Fruit fly (Drosophila melanogaster): ENCODE measurements around the gene Tsp86D.
A peak's percentile ranks its signal among the peaks of the same experiment; 100 is the strongest.

The Tsp86D gene

dm6 chr3R:10872148-10872783 is 3.8 kb downstream of the Tsp86D start, which contains the start of gene Fdh (continued):
- TF ChIP-seq CG2120 (GFP tag; optimal IDR thresholded peaks at IDR 0.05) (peak; percentile 46), Med (GFP tag) (peak; percentile 91), CG6254 (GFP tag; optimal IDR thresholded peaks at IDR 0.05) (peak; percentile 32), chn (GFP tag; optimal IDR thresholded peaks at IDR 0.05) (peak; percentile 1), CG18599 (GFP tag; optimal IDR thresholded peaks at IDR 0.05) (peak; percentile 55), Hsf (GFP tag; optimal IDR thresholded peaks at IDR 0.05) (peak; percentile 38), CG32532 (GFP tag; IDR thresholded peaks at IDR 0.05) (peak; percentile 57; the same call in 1 of the 2 replicates), Atf-2 (GFP tag; optimal IDR thresholded peaks at IDR 0.05) (no peak), croc (GFP tag; conservative IDR thresholded peaks at IDR 0.05) (no peak; the same call in 2 of the 3 replicates), Aef1 (GFP tag; IDR thresholded peaks at IDR 0.05) (no peak), CG13287 (GFP tag; IDR thresholded peaks at IDR 0.05; ENCODE audit: partially characterized antibody) (peak; percentile 13; the same call in 1 of the 2 replicates), esg (GFP tag; conservative IDR thresholded peaks at IDR 0.05) (no peak), Fer3 (tag; optimal IDR thresholded peaks at IDR 0.05) (peak; percentile 69), Spps (tag; optimal IDR thresholded peaks at IDR 0.05) (peak; percentile 69), zen (tag; optimal IDR thresholded peaks at IDR 0.05) (peak; percentile 43), CG5180 (GFP tag; optimal IDR thresholded peaks at IDR 0.05) (peak; percentile 4), nerfin-2 (GFP tag; IDR thresholded peaks at IDR 0.05; ENCODE audit: partially characterized antibody) (no peak), dmrt11E (tag; optimal IDR thresholded peaks at IDR 0.05) (peak; percentile 79), aop (GFP tag; IDR thresholded peaks at IDR 0.05) (no peak), Hmr (GFP tag; optimal IDR thresholded peaks at IDR 0.05) (peak; percentile 64), Max (GFP tag; optimal IDR thresholded peaks at IDR 0.05) (peak; percentile 45), sd (tag; optimal IDR thresholded peaks at IDR 0.05) (peak; percentile 58), CG12299 (tag; optimal IDR thresholded peaks at IDR 0.05) (peak; percentile 31), CG11723 (GFP tag; optimal IDR thresholded peaks at IDR 0.05) (peak; percentile 28), CG1792 (GFP tag; optimal IDR thresholded peaks at IDR 0.05) (peak; percentile 10), CG3407 (GFP tag; optimal IDR thresholded peaks at IDR 0.05) (peak; percentile 52), HLH3B (GFP tag; IDR thresholded peaks at IDR 0.05) (peak; percentile 37; the same call in 1 of the 2 replicates), CG1602 (GFP tag; optimal IDR thresholded peaks at IDR 0.05) (peak; percentile 58), lab (GFP tag; optimal IDR thresholded peaks at IDR 0.05) (peak; percentile 72), CG15514 (GFP tag; optimal IDR thresholded peaks at IDR 0.05) (peak; percentile 49), Lhr (GFP tag; optimal IDR thresholded peaks at IDR 0.05) (peak; percentile 83), CG18764 (GFP tag; optimal IDR thresholded peaks at IDR 0.05) (peak; percentile 27), CG3838 (GFP tag; optimal IDR thresholded peaks at IDR 0.05) (no peak), CG12942 (GFP tag; optimal IDR thresholded peaks at IDR 0.05) (peak; percentile 4), Ets65A (GFP tag) (peak; percentile 79), CG13296 (GFP tag; optimal IDR thresholded peaks at IDR 0.05) (peak; percentile 61), CG7839 (tag; optimal IDR thresholded peaks at IDR 0.05) (peak; percentile 59), Ets97D (GFP tag; optimal IDR thresholded peaks at IDR 0.05) (peak; percentile 95), CG7372 (GFP tag; IDR thresholded peaks at IDR 0.05) (no peak), sob (GFP tag; IDR thresholded peaks at IDR 0.05) (peak; percentile 50), Mrtf (GFP tag; IDR thresholded peaks at IDR 0.05) (0 out of 3 replicates have a peak, but pooled peaks have one; percentile 41), scrt (GFP tag; optimal IDR thresholded peaks at IDR 0.05) (peak; percentile 14), lilli (GFP tag; optimal IDR thresholded peaks at IDR 0.05) (peak; percentile 54), gfzf (GFP tag; optimal IDR thresholded peaks at IDR 0.05) (peak; percentile 69), chinmo (GFP tag; IDR thresholded peaks at IDR 0.05; ENCODE audit: partially characterized antibody) (no peak), CG3995 (GFP tag; optimal IDR thresholded peaks at IDR 0.05) (peak; percentile 31), CG12155 (GFP tag; optimal IDR thresholded peaks at IDR 0.05) (peak; percentile 44), CG18262 (tag; optimal IDR thresholded peaks at IDR 0.05) (peak; percentile 74), CG2875 (GFP tag; optimal IDR thresholded peaks at IDR 0.05) (no peak)

All from whole organism, embryonic.